Worm (Caenorhabditis elegans): ENCODE measurements around the gene M03F4.4.

Gene M03F4.4

ce11 chrX:4957259-4957658, at the start of gene M03F4.4:
Gene M03F4.4, minus strand, starts transcription at chrX:4957418.
- TF ChIP-seq hnd-1 (tag; optimal IDR thresholded peaks at IDR 0.05) = no peak
- TF ChIP-seq hmg-4 (GFP tag; optimal IDR thresholded peaks at IDR 0.05) = peak; percentile 1

ce11 chrX:5006972-5007371, 49.8 kb upstream of the M03F4.4 start:
- TF ChIP-seq ceh-36 (tag; optimal IDR thresholded peaks at IDR 0.05) = no peak
- no peak for TF ChIP-seq F13C5.2 (tag; optimal IDR thresholded peaks at IDR 0.05)
- no peak for TF ChIP-seq B0310.2 (tag; optimal IDR thresholded peaks at IDR 0.05)
- no peak for TF ChIP-seq scrt-1 (GFP tag; IDR thresholded peaks at IDR 0.05)
- no peak for TF ChIP-seq pes-1 (GFP tag; IDR thresholded peaks at IDR 0.05)
- no peak for TF ChIP-seq tra-4 (tag; optimal IDR thresholded peaks at IDR 0.05)
- no peak for TF ChIP-seq hmg-4 (GFP tag; optimal IDR thresholded peaks at IDR 0.05)
- no peak for TF ChIP-seq flt-1 (GFP tag; IDR thresholded peaks at IDR 0.05)
- TF ChIP-seq aly-1 (tag; optimal IDR thresholded peaks at IDR 0.05) = no peak
- TF ChIP-seq hmbx-1 (tag; optimal IDR thresholded peaks at IDR 0.05) = no peak
- TF ChIP-seq tbx-11 (GFP tag; IDR thresholded peaks at IDR 0.05) = no peak
- no peak for TF ChIP-seq hnd-1 (tag; optimal IDR thresholded peaks at IDR 0.05)
- TF ChIP-seq sea-1 (GFP tag; conservative IDR thresholded peaks at IDR 0.05) = no peak
- no peak for TF ChIP-seq tbx-37 (GFP tag; conservative IDR thresholded peaks at IDR 0.05)
- TF ChIP-seq ets-7 (tag; optimal IDR thresholded peaks at IDR 0.05) = no peak

ce11 chrX:5004940-5005339, 47.7 kb upstream of the M03F4.4 start, which contains the start of gene hsd-2:
Gene hsd-2, plus strand, starts transcription at chrX:5005240.
- no peak for TF ChIP-seq tbx-11 (GFP tag; IDR thresholded peaks at IDR 0.05)
- no peak for TF ChIP-seq flt-1 (GFP tag; IDR thresholded peaks at IDR 0.05)
- no peak for TF ChIP-seq ama-1 (optimal IDR thresholded peaks at IDR 0.05)
- no peak for TF ChIP-seq tbx-37 (GFP tag; conservative IDR thresholded peaks at IDR 0.05)
- TF ChIP-seq pes-1 (GFP tag; IDR thresholded peaks at IDR 0.05) = no peak
- TF ChIP-seq hnd-1 (tag; optimal IDR thresholded peaks at IDR 0.05) = no peak
- no peak for TF ChIP-seq hmg-4 (GFP tag; optimal IDR thresholded peaks at IDR 0.05)
- TF ChIP-seq aly-1 (tag; optimal IDR thresholded peaks at IDR 0.05) = no peak
- TF ChIP-seq hmbx-1 (tag; optimal IDR thresholded peaks at IDR 0.05) = no peak
- TF ChIP-seq sea-1 (GFP tag; conservative IDR thresholded peaks at IDR 0.05) = no peak
- TF ChIP-seq ceh-13 (GFP tag; optimal IDR thresholded peaks at IDR 0.05) = no peak
- no peak for TF ChIP-seq tra-4 (tag; optimal IDR thresholded peaks at IDR 0.05)
- no peak for TF ChIP-seq ceh-36 (tag; optimal IDR thresholded peaks at IDR 0.05)
- TF ChIP-seq ets-7 (tag; optimal IDR thresholded peaks at IDR 0.05) = no peak
- TF ChIP-seq F13C5.2 (tag; optimal IDR thresholded peaks at IDR 0.05) = no peak
- TF ChIP-seq B0310.2 (tag; optimal IDR thresholded peaks at IDR 0.05) = no peak
- TF ChIP-seq scrt-1 (GFP tag; IDR thresholded peaks at IDR 0.05) = no peak

- no peak for TF ChIP-seq aly-1 (tag; optimal IDR thresholded peaks at IDR 0.05)
- no peak for TF ChIP-seq flt-1 (GFP tag; IDR thresholded peaks at IDR 0.05)
- no peak for TF ChIP-seq sea-1 (GFP tag; conservative IDR thresholded peaks at IDR 0.05)
- no peak for TF ChIP-seq hnd-1 (tag; optimal IDR thresholded peaks at IDR 0.05)
- TF ChIP-seq ets-7 (tag; optimal IDR thresholded peaks at IDR 0.05) = no peak
- no peak for TF ChIP-seq tbx-11 (GFP tag; IDR thresholded peaks at IDR 0.05)
- TF ChIP-seq hmg-4 (GFP tag; optimal IDR thresholded peaks at IDR 0.05) = peak; percentile 52
These were observed 41.7 kb upstream of the M03F4.4 start, which contains the start of gene set-30 for ce11 chrX:4998875-4999274. Gene set-30, plus strand, starts transcription at chrX:4999270.

ce11 chrX:4997548-4998087, 40.4 kb upstream of the M03F4.4 start, which contains the start of gene ZC8.6:
Gene ZC8.6, minus strand, starts transcription at chrX:4997598.
- TF ChIP-seq pes-1 (GFP tag; IDR thresholded peaks at IDR 0.05) (no peak), hmg-4 (GFP tag; optimal IDR thresholded peaks at IDR 0.05) (peak; percentile 1)

ce11 chrX:4992523-4992922, 35.3 kb upstream of the M03F4.4 start:
- no peak for TF ChIP-seq sea-1 (GFP tag; conservative IDR thresholded peaks at IDR 0.05)
- TF ChIP-seq tbx-37 (GFP tag; conservative IDR thresholded peaks at IDR 0.05) = no peak

- TF ChIP-seq ceh-13 (GFP tag; optimal IDR thresholded peaks at IDR 0.05) (no peak), B0310.2 (tag; optimal IDR thresholded peaks at IDR 0.05) (no peak), aly-1 (tag; optimal IDR thresholded peaks at IDR 0.05) (no peak), tbx-11 (GFP tag; IDR thresholded peaks at IDR 0.05) (no peak), ama-1 (optimal IDR thresholded peaks at IDR 0.05) (no peak), hmg-4 (GFP tag; optimal IDR thresholded peaks at IDR 0.05) (no peak), flt-1 (GFP tag; IDR thresholded peaks at IDR 0.05) (no peak), hnd-1 (tag; optimal IDR thresholded peaks at IDR 0.05) (no peak), hmbx-1 (tag; optimal IDR thresholded peaks at IDR 0.05) (no peak), tra-4 (tag; optimal IDR thresholded peaks at IDR 0.05) (no peak), tbx-37 (GFP tag; conservative IDR thresholded peaks at IDR 0.05) (no peak), pes-1 (GFP tag; IDR thresholded peaks at IDR 0.05) (no peak), ceh-36 (tag; optimal IDR thresholded peaks at IDR 0.05) (no peak), scrt-1 (GFP tag; IDR thresholded peaks at IDR 0.05) (no peak), F13C5.2 (tag; optimal IDR thresholded peaks at IDR 0.05) (no peak), sea-1 (GFP tag; conservative IDR thresholded peaks at IDR 0.05) (no peak), ets-7 (tag; optimal IDR thresholded peaks at IDR 0.05) (no peak)
These were observed 30.4 kb upstream of the M03F4.4 start for ce11 chrX:4987617-4988016.

- TF ChIP-seq tbx-11 (GFP tag; IDR thresholded peaks at IDR 0.05) (no peak), tra-4 (tag; optimal IDR thresholded peaks at IDR 0.05) (no peak), tbx-37 (GFP tag; conservative IDR thresholded peaks at IDR 0.05) (no peak), ceh-36 (tag; optimal IDR thresholded peaks at IDR 0.05) (no peak), B0310.2 (tag; optimal IDR thresholded peaks at IDR 0.05) (no peak)
These were observed 29.1 kb upstream of the M03F4.4 start for ce11 chrX:4986354-4986753.

All from whole organism, early embryonic.